Worm (Caenorhabditis elegans) whole organism, young adult: Measurements from ENCODE around the gene rbm-28.

ENCODE experiments used
- B0019.2 ChIP-seq: fragments of 200-800 bp; sonication (Bioruptor generic); conservative IDR thresholded peaks from 2 replicates; pipeline ENCODE4 v1.3.6; 2022; ENCODE audit warnings: missing genetic modification reagents, missing genetic modification characterization, missing compliant biosample characterization
- B0035.1 ChIP-seq: sonication (generic microtip); optimal IDR thresholded peaks from 2 replicates; lab custom pipeline; 2016; ENCODE audit warnings: missing genetic modification characterization, mild to moderate bottlenecking, missing compliant biosample characterization, missing genotype, missing genetic modification reagents
- B0336.3 ChIP-seq: fragments of 200-800 bp; sonication (Bioruptor generic); IDR thresholded peaks from 2 replicates; pipeline ENCODE4 v1.3.6; 2022; ENCODE audit warnings: missing genetic modification characterization, missing compliant biosample characterization
- F10E7.11 ChIP-seq: sonication (generic microtip); optimal IDR thresholded peaks from 2 replicates; lab custom pipeline; 2017; ENCODE audit warnings: mild to moderate bottlenecking, missing genetic modification characterization, moderate library complexity, missing compliant biosample characterization
- F23B12.7 ChIP-seq: sonication (generic microtip); optimal IDR thresholded peaks from 2 replicates; lab custom pipeline; 2017; ENCODE audit warnings: missing genetic modification characterization, mild to moderate bottlenecking, missing compliant biosample characterization, antibody characterized with exemption, moderate library complexity; ENCODE audit not compliant: insufficient read depth
- F33H1.4 ChIP-seq: fragments of 200-800 bp; sonication (Bioruptor generic); IDR thresholded peaks from 2 replicates; pipeline ENCODE4 v1.3.6; 2022; ENCODE audit warnings: missing genetic modification reagents, missing genetic modification characterization, missing compliant biosample characterization
- F39B2.1 ChIP-seq: fragments of 200-800 bp; sonication (Bioruptor generic); IDR thresholded peaks from 2 replicates; pipeline ENCODE4 v1.3.6; 2022; ENCODE audit warnings: missing genetic modification reagents, missing genetic modification characterization, missing compliant biosample characterization
- F49E8.2 ChIP-seq: sonication (generic microtip); optimal IDR thresholded peaks from 3 replicates; lab custom pipeline; 2017; ENCODE audit warnings: missing genetic modification characterization, mild to moderate bottlenecking, missing compliant biosample characterization, antibody characterized with exemption, moderate library complexity; ENCODE audit not compliant: insufficient read depth
- F55B11.4 ChIP-seq: sonication (generic microtip); optimal IDR thresholded peaks from 2 replicates; lab custom pipeline; 2016; ENCODE audit warnings: missing compliant biosample characterization, missing genetic modification characterization, borderline replicate concordance; ENCODE audit not compliant: insufficient read depth
- F57A8.1 ChIP-seq: fragments of 200-800 bp; sonication (Bioruptor generic); optimal IDR thresholded peaks from 2 replicates; lab custom pipeline; 2018; ENCODE audit warnings: mild to moderate bottlenecking, missing genetic modification characterization, moderate library complexity, missing compliant biosample characterization
- F57C9.4 ChIP-seq: sonication (generic microtip); optimal IDR thresholded peaks from 2 replicates; lab custom pipeline; 2017; ENCODE audit warnings: mild to moderate bottlenecking, missing genetic modification characterization, missing compliant biosample characterization
- Y95B8A.8 ChIP-seq: fragments of 200-800 bp; sonication (Bioruptor generic); IDR thresholded peaks from 2 replicates; pipeline ENCODE4 v1.3.6; 2022; ENCODE audit warnings: missing genetic modification reagents, missing genetic modification characterization, missing compliant biosample characterization
- ZK185.1 ChIP-seq: sonication (generic microtip); optimal IDR thresholded peaks from 2 replicates; lab custom pipeline; 2016; ENCODE audit warnings: mild to moderate bottlenecking, missing genetic modification characterization, missing compliant biosample characterization; ENCODE audit not compliant: poor library complexity, severe bottlenecking
- akir-1 ChIP-seq: fragments of 200-800 bp; sonication (Bioruptor generic); optimal IDR thresholded peaks from 2 replicates; lab custom pipeline; 2018; ENCODE audit warnings: mild to moderate bottlenecking, missing genetic modification characterization, moderate library complexity, missing compliant biosample characterization
- aptf-3 ChIP-seq: fragments of 200-800 bp; sonication (Bioruptor generic); IDR thresholded peaks from 2 replicates; pipeline ENCODE4 v1.3.6; 2022; ENCODE audit warnings: missing genetic modification characterization, missing compliant biosample characterization
- atf-7 ChIP-seq: sonication (generic microtip); optimal IDR thresholded peaks from 2 replicates; lab custom pipeline; 2017; ENCODE audit warnings: mild to moderate bottlenecking, missing genetic modification characterization, missing compliant biosample characterization
- attf-3 ChIP-seq: fragments of 200-800 bp; sonication (Bioruptor generic); conservative IDR thresholded peaks from 2 replicates; pipeline ENCODE4 v1.3.6; 2022; ENCODE audit warnings: missing genetic modification reagents, missing genetic modification characterization, missing compliant biosample characterization
- attf-6 ChIP-seq: fragments of 200-800 bp; sonication (Bioruptor generic); IDR thresholded peaks from 2 replicates; pipeline ENCODE4 v1.3.6; 2022; ENCODE audit warnings: missing genetic modification reagents, missing genetic modification characterization, missing compliant biosample characterization
- ccch-3 ChIP-seq: fragments of 200-800 bp; sonication (Bioruptor generic); optimal IDR thresholded peaks from 2 replicates; lab custom pipeline; 2018; ENCODE audit warnings: mild to moderate bottlenecking, missing genetic modification characterization, missing compliant biosample characterization
- ceh-40 ChIP-seq: fragments of 200-800 bp; sonication (Bioruptor generic); IDR thresholded peaks from 2 replicates; pipeline ENCODE4 v1.3.6; 2022; ENCODE audit warnings: missing genetic modification characterization, missing compliant biosample characterization
- ceh-58 ChIP-seq: fragments of 200-800 bp; sonication (Bioruptor generic); IDR thresholded peaks from 2 replicates; pipeline ENCODE4 v1.3.6; 2022; ENCODE audit warnings: missing genetic modification characterization, missing compliant biosample characterization
- dox-1 ChIP-seq: fragments of 200-800 bp; sonication (Bioruptor generic); IDR thresholded peaks from 2 replicates; pipeline ENCODE4 v1.3.6; 2022; ENCODE audit warnings: missing genetic modification reagents, missing genetic modification characterization, missing compliant biosample characterization
- efl-1 ChIP-seq: fragments of 150-350 bp; optimal IDR thresholded peaks from 2 replicates; lab custom pipeline; 2014; ENCODE audit warnings: missing biosample characterization, missing genetic modification reagents, missing genetic modification characterization
- egl-44 ChIP-seq: fragments of 200-800 bp; sonication (Bioruptor generic); IDR thresholded peaks from 2 replicates; pipeline ENCODE4 v1.3.6; 2022; ENCODE audit warnings: missing genetic modification reagents, missing genetic modification characterization, missing compliant biosample characterization
- hsf-1 ChIP-seq: fragments of 200-800 bp; sonication (Bioruptor generic); IDR thresholded peaks from 2 replicates; pipeline ENCODE4 v1.3.6; 2022; ENCODE audit warnings: missing genetic modification reagents, missing genetic modification characterization, missing compliant biosample characterization
- lin-35 ChIP-seq, 3 experiments: fragments of 150-350 bp in 2 of 3; sonication (generic microtip) in 1 of 3; optimal IDR thresholded peaks; 2 replicates each; lab custom pipeline; 2014 to 2018; ENCODE audit warnings: missing biosample characterization in 3 of 3, missing genetic modification characterization in 3 of 3, missing genetic modification reagents in 3 of 3
- lin-40 ChIP-seq: sonication (generic microtip); optimal IDR thresholded peaks from 2 replicates; lab custom pipeline; 2016; ENCODE audit warnings: missing genetic modification characterization, mild to moderate bottlenecking, missing compliant biosample characterization, missing genotype, missing genetic modification reagents
- lin-54 ChIP-seq: fragments of 200-800 bp; sonication (Bioruptor generic); optimal IDR thresholded peaks from 2 replicates; lab custom pipeline; 2018; ENCODE audit warnings: mild to moderate bottlenecking, missing genetic modification characterization, missing compliant biosample characterization
- lsl-1 ChIP-seq: fragments of 200-800 bp; sonication (Bioruptor generic); optimal IDR thresholded peaks from 2 replicates; lab custom pipeline; 2018; ENCODE audit warnings: mild to moderate bottlenecking, missing genetic modification characterization, moderate library complexity, missing compliant biosample characterization
- mcd-1 ChIP-seq: fragments of 200-800 bp; sonication (Bioruptor generic); IDR thresholded peaks from 2 replicates; pipeline ENCODE4 v1.3.6; 2022; ENCODE audit warnings: missing genetic modification reagents, missing genetic modification characterization, missing compliant biosample characterization
- mes-4 ChIP-seq: sonication (generic microtip); optimal IDR thresholded peaks from 2 replicates; lab custom pipeline; 2016; ENCODE audit warnings: missing genotype, missing genetic modification characterization, missing compliant biosample characterization
- nfya-2 ChIP-seq: fragments of 200-800 bp; sonication (Bioruptor generic); IDR thresholded peaks from 2 replicates; pipeline ENCODE4 v1.3.6; 2022; ENCODE audit warnings: missing genetic modification reagents, missing genetic modification characterization, missing compliant biosample characterization
- nfyb-1 ChIP-seq: fragments of 200-800 bp; sonication (Bioruptor generic); IDR thresholded peaks from 2 replicates; pipeline ENCODE4 v1.3.6; 2022; ENCODE audit warnings: missing genetic modification reagents, missing genetic modification characterization, missing compliant biosample characterization
- nhr-179 ChIP-seq: sonication (generic microtip); optimal IDR thresholded peaks from 2 replicates; lab custom pipeline; 2016; ENCODE audit warnings: mild to moderate bottlenecking, missing genetic modification characterization, missing compliant biosample characterization
- nhr-80 ChIP-seq: sonication (generic microtip); optimal IDR thresholded peaks from 2 replicates; lab custom pipeline; 2016; ENCODE audit warnings: missing genetic modification characterization, missing compliant biosample characterization
- nhr-90 ChIP-seq: sonication (generic microtip); optimal IDR thresholded peaks from 2 replicates; lab custom pipeline; 2016; ENCODE audit warnings: missing genotype, mild to moderate bottlenecking, missing genetic modification characterization, missing compliant biosample characterization
- pbrm-1 ChIP-seq: fragments of 200-800 bp; sonication (Bioruptor generic); IDR thresholded peaks from 2 replicates; pipeline ENCODE4 v1.3.6; 2022; ENCODE audit warnings: missing genetic modification reagents, missing genetic modification characterization, missing compliant biosample characterization
- rcor-1 ChIP-seq: fragments of 200-800 bp; sonication (Bioruptor generic); IDR thresholded peaks from 2 replicates; pipeline ENCODE4 v1.3.6; 2022; ENCODE audit warnings: missing genetic modification reagents, missing genetic modification characterization, missing compliant biosample characterization
- rec-8 ChIP-seq, 2 experiments: sonication (generic microtip); optimal IDR thresholded peaks; 2 replicates each; lab custom pipeline; 2016; ENCODE audit warnings: mild to moderate bottlenecking in 2 of 2, missing genetic modification characterization in 2 of 2, missing genetic modification reagents in 2 of 2, missing genotype in 2 of 2, missing biosample characterization in 1 of 2, missing compliant biosample characterization in 1 of 2, moderate library complexity in 1 of 2
- rpc-1 ChIP-seq, 2 experiments: fragments of 150-350 bp in 1 of 2; sonication (generic microtip) in 1 of 2; optimal IDR thresholded peaks; 2 replicates each; lab custom pipeline; 2014 to 2018; ENCODE audit warnings: missing biosample characterization in 1 of 2, missing genetic modification characterization in 1 of 2, missing genetic modification reagents in 1 of 2, missing genotype in 1 of 2
- snpc-1.1 ChIP-seq: sonication (generic microtip); optimal IDR thresholded peaks from 2 replicates; lab custom pipeline; 2017; ENCODE audit warnings: missing genetic modification characterization, mild to moderate bottlenecking, missing compliant biosample characterization, antibody characterized with exemption, moderate library complexity, missing genotype, missing genetic modification reagents; ENCODE audit not compliant: insufficient read depth
- snpc-4 ChIP-seq, 5 experiments: fragments of 150-350 bp in 1 of 5; sonication (generic microtip) in 4 of 5; optimal IDR thresholded peaks; 2 replicates each; lab custom pipeline; 2014 to 2018; ENCODE audit warnings: missing genetic modification characterization in 5 of 5, missing biosample characterization in 3 of 5, antibody characterized with exemption in 2 of 5, mild to moderate bottlenecking in 2 of 5, missing compliant biosample characterization in 2 of 5, missing genotype in 2 of 5, moderate library complexity in 2 of 5, missing genetic modification reagents in 1 of 5
- tbx-9 ChIP-seq: sonication (generic microtip); optimal IDR thresholded peaks from 2 replicates; lab custom pipeline; 2016; ENCODE audit warnings: borderline replicate concordance, missing genetic modification characterization, inconsistent platforms, missing compliant biosample characterization
- unc-130 ChIP-seq: sonication (generic microtip); optimal IDR thresholded peaks from 2 replicates; lab custom pipeline; 2016; ENCODE audit warnings: missing genetic modification reagents, missing genetic modification characterization, missing compliant biosample characterization
- unc-62 ChIP-seq: fragments of 150-350 bp; optimal IDR thresholded peaks from 2 replicates; lab custom pipeline; 2014; ENCODE audit warnings: missing biosample characterization, missing genetic modification reagents, missing genetic modification characterization
- xnd-1 ChIP-seq: sonication (generic microtip); optimal IDR thresholded peaks from 2 replicates; lab custom pipeline; 2016; ENCODE audit warnings: missing genotype, missing genetic modification reagents, missing genetic modification characterization, missing compliant biosample characterization

The rbm-28 gene

DNA sequence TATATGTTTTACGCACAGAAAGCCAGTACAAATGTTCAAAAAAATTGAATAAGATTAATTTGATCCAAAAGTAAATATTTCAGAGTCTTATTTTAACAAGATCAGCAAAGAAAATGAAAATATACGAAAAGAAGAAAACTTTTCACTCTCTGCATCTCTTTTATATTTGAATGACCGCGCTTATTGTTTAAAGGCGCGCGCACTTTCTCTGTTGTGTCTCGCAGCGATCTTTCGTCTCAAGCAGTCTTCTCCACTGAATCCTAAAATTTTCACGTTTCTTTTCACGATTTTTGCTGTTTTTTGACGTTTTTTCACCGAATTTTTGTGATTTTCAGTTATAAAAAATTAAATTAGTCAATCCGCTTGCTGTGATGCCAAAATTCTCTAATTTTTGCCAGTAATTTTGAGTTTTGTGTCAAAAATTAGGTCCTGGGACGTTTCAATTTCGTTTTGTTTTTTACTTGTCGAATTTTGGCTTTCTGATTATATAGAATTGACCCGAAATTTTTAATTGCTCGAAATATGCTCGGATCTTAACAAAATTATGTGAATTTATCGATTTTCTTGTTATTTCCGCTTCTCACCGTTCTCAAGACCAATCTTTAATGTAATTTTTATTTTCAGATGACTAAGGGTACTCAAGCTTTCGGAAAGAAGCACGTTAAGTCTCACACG lies 42.0 kb upstream of the rbm-28 start, which contains the start of gene W01D2.1:
W01D2.1 (plus strand) TSS at position 625 of the 675 bp plus-strand sequence.
- TF ChIP-seq lsl-1 (GFP tag; lab: Kevin White, UChicago), result peak; percentile 60
- TF ChIP-seq nhr-90 (tag; lab: Kevin White, UChicago), result no peak
- TF ChIP-seq attf-3 (GFP tag; lab: Robert Waterston, UW), result no peak
- no peak for TF ChIP-seq Y95B8A.8 (GFP tag; lab: Robert Waterston, UW)
- TF ChIP-seq rcor-1 (GFP tag; lab: Robert Waterston, UW), result no peak
- no peak for TF ChIP-seq akir-1 (GFP tag; lab: Kevin White, UChicago)
- peak; percentile 87 for TF ChIP-seq lin-54 (GFP tag; lab: Kevin White, UChicago)
- peak; percentile 48; the same call in 1 of the 2 replicates for TF ChIP-seq B0336.3 (GFP tag; lab: Robert Waterston, UW)
- TF ChIP-seq mes-4, result no peak
- TF ChIP-seq aptf-3 (GFP tag; lab: Robert Waterston, UW), result no peak
- no peak for TF ChIP-seq atf-7
- TF ChIP-seq F57A8.1 (GFP tag; lab: Kevin White, UChicago), result no peak
- no peak for TF ChIP-seq unc-130 (GFP tag; lab: Kevin White, UChicago)
- 0 out of 2 replicates have a peak, but pooled peaks have one; percentile 36 for TF ChIP-seq mcd-1 (GFP tag; lab: Robert Waterston, UW)
- TF ChIP-seq F39B2.1, result no peak
- TF ChIP-seq ceh-58 (GFP tag; lab: Robert Waterston, UW), result no peak
- no peak for TF ChIP-seq rpc-1 (optimal IDR thresholded peaks at IDR 0.05; lab: Kevin White, UChicago)
- no peak for TF ChIP-seq rpc-1 (tag; optimal IDR thresholded peaks at IDR 0.05; lab: Kevin White, UChicago)
- TF ChIP-seq nfyb-1 (GFP tag; lab: Robert Waterston, UW), result no peak
- peak; percentile 30 for TF ChIP-seq ZK185.1 (tag; lab: Kevin White, UChicago)
- TF ChIP-seq B0035.1 (tag; lab: Kevin White, UChicago), result no peak
- peak; percentile 6; the same call in 1 of the 2 replicates for TF ChIP-seq dox-1 (GFP tag; lab: Robert Waterston, UW)
- no peak for TF ChIP-seq F57C9.4 (tag; lab: Kevin White, UChicago)
- TF ChIP-seq hsf-1 (GFP tag; lab: Robert Waterston, UW), result peak; percentile 39; the same call in 1 of the 2 replicates
- TF ChIP-seq snpc-1.1 (tag; lab: Kevin White, UChicago), result no peak
- peak; percentile 90 for TF ChIP-seq F33H1.4 (GFP tag; lab: Robert Waterston, UW)
- TF ChIP-seq F23B12.7 (tag; lab: Kevin White, UChicago), result peak; percentile 49
- TF ChIP-seq snpc-4 (GFP tag; optimal IDR thresholded peaks at IDR 0.05; lab: Kevin White, UChicago), result no peak
- peak in 3 of 4 experiments; percentile 28 to 60 (median 50) for TF ChIP-seq snpc-4 (tag; optimal IDR thresholded peaks at IDR 0.05; lab: Kevin White, UChicago)
- TF ChIP-seq nfya-2 (GFP tag; lab: Robert Waterston, UW), result no peak
- TF ChIP-seq F55B11.4 (tag; lab: Kevin White, UChicago), result no peak
- peak; percentile 35 for TF ChIP-seq lin-40 (tag; lab: Kevin White, UChicago)
- no peak for TF ChIP-seq nhr-80 (tag; lab: Kevin White, UChicago)
- TF ChIP-seq efl-1 (GFP tag; lab: Kevin White, UChicago), result peak; percentile 67
- TF ChIP-seq egl-44 (GFP tag; lab: Robert Waterston, UW), result no peak
- peak; percentile 19 for TF ChIP-seq F49E8.2 (tag; lab: Kevin White, UChicago)
- TF ChIP-seq pbrm-1 (GFP tag; lab: Robert Waterston, UW), result no peak
- TF ChIP-seq ccch-3 (GFP tag; lab: Kevin White, UChicago), result no peak
- no peak for TF ChIP-seq attf-6
- TF ChIP-seq nhr-179, result no peak
- no peak for TF ChIP-seq ceh-40
- no peak for TF ChIP-seq B0019.2 (GFP tag; lab: Robert Waterston, UW)
- no peak for TF ChIP-seq rec-8 (tag; optimal IDR thresholded peaks at IDR 0.05; lab: Kevin White, UChicago)
- TF ChIP-seq lin-35 (GFP tag; optimal IDR thresholded peaks at IDR 0.05; lab: Kevin White, UChicago), result peak in 1 of 3 experiments; percentile 64
- TF ChIP-seq tbx-9 (tag; lab: Kevin White, UChicago), result no peak
- no peak for TF ChIP-seq unc-62 (GFP tag; lab: Kevin White, UChicago)
- TF ChIP-seq F10E7.11 (tag; lab: Kevin White, UChicago), result no peak
- peak; percentile 6 for TF ChIP-seq xnd-1 (tag; lab: Kevin White, UChicago)
